Fruit fly (Drosophila melanogaster) whole organism, embryonic: ENCODE results near the gene scaf6.

ENCODE experiments used
- ATbp ChIP-seq: fragments of 200-800 bp; sonication (Bioruptor generic); optimal IDR thresholded peaks from 2 replicates; lab custom pipeline; 2017; ENCODE audit warnings: missing biosample characterization, mild to moderate bottlenecking, missing genetic modification characterization, missing genetic modification reagents
- B-H2 ChIP-seq: fragments of 200-800 bp; sonication (Bioruptor generic); optimal IDR thresholded peaks from 2 replicates; lab custom pipeline; 2018; ENCODE audit warnings: missing biosample characterization, mild to moderate bottlenecking, missing genetic modification characterization
- CG11247 ChIP-seq: fragments of 200-800 bp; sonication (Bioruptor generic); IDR thresholded peaks from 2 replicates; pipeline ENCODE4 v1.3.6; 2022; ENCODE audit warnings: missing biosample characterization, missing genetic modification characterization
- CG11723 ChIP-seq: fragments of 200-800 bp; sonication (Bioruptor generic); optimal IDR thresholded peaks from 2 replicates; lab custom pipeline; 2017; ENCODE audit warnings: missing biosample characterization, mild to moderate bottlenecking, missing genetic modification characterization
- CG13424 ChIP-seq: fragments of 200-800 bp; sonication (Bioruptor generic); optimal IDR thresholded peaks from 2 replicates; lab custom pipeline; 2019; ENCODE audit warnings: missing biosample characterization, mild to moderate bottlenecking, missing genetic modification characterization, moderate library complexity
- CG14667 ChIP-seq: fragments of 200-800 bp; sonication (Bioruptor generic); IDR thresholded peaks from 2 replicates; pipeline ENCODE4 v1.3.6; 2022; ENCODE audit warnings: missing biosample characterization, missing genetic modification characterization
- CG15269 ChIP-seq: fragments of 200-800 bp; sonication (Bioruptor generic); optimal IDR thresholded peaks from 2 replicates; lab custom pipeline; 2018; ENCODE audit warnings: missing biosample characterization, mild to moderate bottlenecking, missing genetic modification characterization, moderate library complexity
- CG1529 ChIP-seq: fragments of 200-800 bp; sonication (Bioruptor generic); optimal IDR thresholded peaks from 3 replicates; lab custom pipeline; 2018; ENCODE audit warnings: missing biosample characterization, missing genetic modification characterization
- CG15479 ChIP-seq: fragments of 200-800 bp; sonication (Bioruptor generic); optimal IDR thresholded peaks from 3 replicates; lab custom pipeline; 2019; ENCODE audit warnings: missing biosample characterization, mild to moderate bottlenecking, missing genetic modification characterization, moderate library complexity
- CG17385 ChIP-seq: fragments of 200-800 bp; sonication (Bioruptor generic); optimal IDR thresholded peaks from 3 replicates; lab custom pipeline; 2018; ENCODE audit warnings: missing biosample characterization, mild to moderate bottlenecking, missing genetic modification characterization
- CG2202 ChIP-seq: fragments of 200-800 bp; sonication (Bioruptor generic); optimal IDR thresholded peaks from 2 replicates; lab custom pipeline; 2018; ENCODE audit warnings: missing biosample characterization, mild to moderate bottlenecking, missing genetic modification characterization
- CG30431 ChIP-seq: fragments of 200-800 bp; sonication (Bioruptor generic); optimal IDR thresholded peaks from 2 replicates; lab custom pipeline; 2017; ENCODE audit warnings: missing biosample characterization, missing genetic modification characterization
- CG42726 ChIP-seq: fragments of 200-800 bp; sonication (Bioruptor generic); IDR thresholded peaks from 2 replicates; pipeline ENCODE4 v1.3.6; 2022; ENCODE audit warnings: missing biosample characterization, missing genetic modification characterization; ENCODE audit not compliant: partially characterized antibody
- CG43689 ChIP-seq: fragments of 200-800 bp; sonication (Bioruptor generic); IDR thresholded peaks from 2 replicates; pipeline ENCODE4 v1.3.6; 2022; ENCODE audit warnings: missing biosample characterization, missing genetic modification characterization
- CG4820 ChIP-seq: fragments of 200-800 bp; sonication (Bioruptor generic); optimal IDR thresholded peaks from 3 replicates; lab custom pipeline; 2016; ENCODE audit warnings: missing biosample characterization, missing genetic modification characterization
- CG4854 ChIP-seq: fragments of 200-800 bp; sonication (Bioruptor generic); optimal IDR thresholded peaks from 2 replicates; lab custom pipeline; 2016; ENCODE audit warnings: missing biosample characterization, missing genetic modification characterization, inconsistent platforms
- CG6175 ChIP-seq: fragments of 200-800 bp; sonication (Bioruptor generic); IDR thresholded peaks from 3 replicates; pipeline ENCODE4 v1.3.6; 2022; ENCODE audit warnings: missing biosample characterization, missing genetic modification characterization
- CG6765 ChIP-seq: fragments of 200-800 bp; sonication (Bioruptor generic); optimal IDR thresholded peaks from 3 replicates; lab custom pipeline; 2017; ENCODE audit warnings: missing biosample characterization, mild to moderate bottlenecking, missing genetic modification characterization
- CG6791 ChIP-seq: fragments of 200-800 bp; sonication (Bioruptor generic); IDR thresholded peaks from 3 replicates; pipeline ENCODE4 v1.3.6; 2022; ENCODE audit warnings: missing biosample characterization, missing genetic modification characterization; ENCODE audit not compliant: partially characterized antibody
- CG7963 ChIP-seq: fragments of 200-800 bp; sonication (Bioruptor generic); IDR thresholded peaks from 3 replicates; pipeline ENCODE4 v1.3.6; 2022; ENCODE audit warnings: missing biosample characterization, missing genetic modification characterization; ENCODE audit not compliant: partially characterized antibody
- Doc2 ChIP-seq: fragments of 200-800 bp; sonication (Bioruptor generic); IDR thresholded peaks from 2 replicates; pipeline ENCODE4 v1.3.6; 2022; ENCODE audit warnings: missing biosample characterization, missing genetic modification characterization
- Drgx ChIP-seq: fragments of 200-800 bp; sonication (Bioruptor generic); IDR thresholded peaks from 2 replicates; pipeline ENCODE4 v1.3.6; 2022; ENCODE audit warnings: missing biosample characterization, missing genetic modification characterization
- H15 ChIP-seq: fragments of 200-800 bp; sonication (Bioruptor generic); IDR thresholded peaks from 3 replicates; pipeline ENCODE4 v1.3.6; 2022; ENCODE audit warnings: missing biosample characterization, missing genetic modification characterization
- Hr39 ChIP-seq: fragments of >200 bp; optimal IDR thresholded peaks from 2 replicates; lab custom pipeline; 2017
- Med ChIP-seq: fragments of 200-800 bp; sonication (Bioruptor generic); peaks from one replicate; lab custom pipeline; 2016; ENCODE audit warnings: missing biosample characterization, missing genetic modification characterization, mild to moderate bottlenecking, inconsistent platforms, moderate library complexity
- Sox102F ChIP-seq: fragments of 200-800 bp; sonication (Bioruptor generic); optimal IDR thresholded peaks from 2 replicates; lab custom pipeline; 2018; ENCODE audit warnings: missing biosample characterization, mild to moderate bottlenecking, missing genetic modification characterization, moderate library complexity
- abd-A ChIP-seq: fragments of 200-800 bp; sonication (Bioruptor generic); optimal IDR thresholded peaks from 3 replicates; lab custom pipeline; 2019; ENCODE audit warnings: missing biosample characterization, mild to moderate bottlenecking, missing genetic modification characterization, moderate library complexity
- bsh ChIP-seq, 2 experiments: fragments of 200-800 bp; sonication (Bioruptor generic); optimal IDR thresholded peaks; 2 replicates each; lab custom pipeline; 2017 to 2018; ENCODE audit warnings: mild to moderate bottlenecking in 2 of 2, missing biosample characterization in 2 of 2, missing genetic modification characterization in 2 of 2, moderate library complexity in 1 of 2
- cg ChIP-seq: fragments of 200-800 bp; sonication (Bioruptor generic); optimal IDR thresholded peaks from 3 replicates; lab custom pipeline; 2019; ENCODE audit warnings: missing biosample characterization, mild to moderate bottlenecking, missing genetic modification characterization, moderate library complexity
- chif ChIP-seq, 2 experiments: fragments of 200-800 bp; sonication (Bioruptor generic); optimal IDR thresholded peaks; 3 replicates each; lab custom pipeline; 2016; ENCODE audit warnings: missing biosample characterization in 2 of 2, missing genetic modification characterization in 2 of 2
- dati ChIP-seq: fragments of 200-800 bp; sonication (Bioruptor generic); IDR thresholded peaks from 2 replicates; pipeline ENCODE4 v1.3.6; 2022; ENCODE audit warnings: missing biosample characterization, missing genetic modification characterization
- dysf ChIP-seq: fragments of 200-800 bp; sonication (Bioruptor generic); IDR thresholded peaks from 3 replicates; pipeline ENCODE4 v1.3.6; 2022; ENCODE audit warnings: missing biosample characterization, missing genetic modification characterization
- emc ChIP-seq: fragments of 200-800 bp; sonication (Bioruptor generic); optimal IDR thresholded peaks from 2 replicates; lab custom pipeline; 2016; ENCODE audit warnings: missing biosample characterization, missing genetic modification characterization
- grn ChIP-seq: fragments of 200-800 bp; sonication (Bioruptor generic); optimal IDR thresholded peaks from 3 replicates; lab custom pipeline; 2017; ENCODE audit warnings: missing biosample characterization, missing genetic modification characterization
- hbn ChIP-seq: fragments of 200-800 bp; sonication (Bioruptor generic); IDR thresholded peaks from 2 replicates; pipeline ENCODE4 v1.3.6; 2022; ENCODE audit warnings: missing biosample characterization, missing genetic modification characterization; ENCODE audit not compliant: partially characterized antibody
- lov ChIP-seq, 2 experiments: fragments of 200-800 bp in 1 of 2; fragments of >200 bp in 1 of 2; sonication (Bioruptor generic) in 1 of 2; IDR thresholded peaks in 1 of 2; optimal IDR thresholded peaks in 1 of 2; 2 replicates in 1 of 2; 3 replicates in 1 of 2; pipeline versions ENCODE4 v1.3.6 to Lab custom; 2017 to 2022; ENCODE audit warnings: missing biosample characterization in 1 of 2, missing genetic modification characterization in 1 of 2
- nau ChIP-seq: fragments of 200-800 bp; sonication (Bioruptor generic); optimal IDR thresholded peaks from 3 replicates; lab custom pipeline; 2017; ENCODE audit warnings: missing biosample characterization, mild to moderate bottlenecking, missing genetic modification characterization, missing genetic modification reagents
- nerfin-2 ChIP-seq: fragments of 200-800 bp; sonication (Bioruptor generic); IDR thresholded peaks from 2 replicates; pipeline ENCODE4 v1.3.6; 2022; ENCODE audit warnings: missing biosample characterization, missing genetic modification characterization; ENCODE audit not compliant: partially characterized antibody
- odd ChIP-seq: fragments of 200-800 bp; sonication (Bioruptor generic); optimal IDR thresholded peaks from 2 replicates; lab custom pipeline; 2017; ENCODE audit warnings: missing biosample characterization, mild to moderate bottlenecking, missing genetic modification characterization
- pfk ChIP-seq: fragments of 200-800 bp; sonication (Bioruptor generic); optimal IDR thresholded peaks from 2 replicates; lab custom pipeline; 2018; ENCODE audit warnings: missing biosample characterization, mild to moderate bottlenecking, missing genetic modification characterization, moderate library complexity
- prd ChIP-seq, 3 experiments: fragments of >200 bp in 2 of 3; fragments of 200-800 bp in 1 of 3; sonication (Bioruptor generic) in 1 of 3; optimal IDR thresholded peaks in 2 of 3; IDR thresholded peaks in 1 of 3; 2 replicates in 2 of 3; 3 replicates in 1 of 3; pipeline versions ENCODE4 v1.3.6 to Lab custom; 2017 to 2022; ENCODE audit warnings: missing biosample characterization in 1 of 3, missing genetic modification characterization in 1 of 3
- ranshi ChIP-seq: fragments of 200-800 bp; sonication (Bioruptor generic); IDR thresholded peaks from 2 replicates; pipeline ENCODE4 v1.3.6; 2022; ENCODE audit warnings: missing biosample characterization, missing genetic modification characterization
- sd ChIP-seq: fragments of 200-800 bp; sonication (Bioruptor generic); optimal IDR thresholded peaks from 3 replicates; lab custom pipeline; 2018; ENCODE audit warnings: missing biosample characterization, mild to moderate bottlenecking, missing genetic modification characterization, moderate library complexity
- tll ChIP-seq, 2 experiments: fragments of 200-800 bp in 1 of 2; fragments of >200 bp in 1 of 2; sonication (Bioruptor generic) in 1 of 2; optimal IDR thresholded peaks; 2 replicates each; lab custom pipeline; 2017 to 2019; ENCODE audit warnings: missing biosample characterization in 2 of 2, missing genetic modification characterization in 2 of 2, mild to moderate bottlenecking in 1 of 2, moderate library complexity in 1 of 2
- ttk ChIP-seq: fragments of 200-800 bp; sonication (Bioruptor generic); IDR thresholded peaks from 2 replicates; pipeline ENCODE4 v2.1.2; 2022; ENCODE audit warnings: missing biosample characterization, missing genetic modification characterization
- tup ChIP-seq: fragments of 200-800 bp; sonication (Bioruptor generic); optimal IDR thresholded peaks from 2 replicates; lab custom pipeline; 2016; ENCODE audit warnings: missing biosample characterization, mild to moderate bottlenecking, missing genetic modification characterization, moderate library complexity

Gene scaf6

dm6 chr3L:17009715-17010491 lies 32.5 kb downstream of the scaf6 start (continued):
- TF ChIP-seq abd-A (tag; lab: Kevin White, UChicago) = peak; percentile 95
- TF ChIP-seq hbn (GFP tag; lab: Robert Waterston, UW) = peak; percentile 49; the same call in 1 of the 2 replicates
- TF ChIP-seq CG7963 (GFP tag; lab: Robert Waterston, UW) = 0 out of 3 replicates have a peak, but pooled peaks have one; percentile 45
- no peak for TF ChIP-seq CG6765 (GFP tag; lab: Kevin White, UChicago)
- peak; percentile 31 for TF ChIP-seq Sox102F (GFP tag; lab: Kevin White, UChicago)
- peak; percentile 44 for TF ChIP-seq ttk (GFP tag; lab: Robert Waterston, UW)
- TF ChIP-seq CG11247 = peak; percentile 42; the same call in 1 of the 2 replicates
- no peak for TF ChIP-seq CG43689 (GFP tag; lab: Robert Waterston, UW)
- peak; percentile 67; the same call in 1 of the 2 replicates for TF ChIP-seq CG42726 (GFP tag; lab: Robert Waterston, UW)
- peak; percentile 7 for TF ChIP-seq odd (GFP tag; lab: Kevin White, UChicago)
- peak; percentile 12 for TF ChIP-seq CG4820 (GFP tag; lab: Kevin White, UChicago)
- peak; percentile 47 for TF ChIP-seq grn (GFP tag; lab: Kevin White, UChicago)
- TF ChIP-seq CG11723 = peak; percentile 3
- TF ChIP-seq nerfin-2 (GFP tag; lab: Robert Waterston, UW) = no peak
- no peak for TF ChIP-seq H15
- peak in 1 of 2 experiments; percentile 8 for TF ChIP-seq bsh (GFP tag; optimal IDR thresholded peaks at IDR 0.05; lab: Kevin White, UChicago)
- no peak for TF ChIP-seq CG2202 (tag; lab: Kevin White, UChicago)
- no peak for TF ChIP-seq CG4854
- TF ChIP-seq prd (optimal IDR thresholded peaks at IDR 0.05; lab: Kevin White, UChicago) = no peak
- TF ChIP-seq prd (GFP tag; IDR thresholded peaks at IDR 0.05; lab: Robert Waterston, UW) = peak; percentile 39; the same call in 1 of the 3 replicates
- TF ChIP-seq CG17385 (GFP tag; lab: Kevin White, UChicago) = peak; percentile 21
- no peak for TF ChIP-seq Doc2 (GFP tag; lab: Robert Waterston, UW)
- no peak for TF ChIP-seq CG6791
- TF ChIP-seq ATbp (GFP tag; lab: Kevin White, UChicago) = peak; percentile 58
- no peak for TF ChIP-seq emc (GFP tag; lab: Kevin White, UChicago)
- TF ChIP-seq CG15269 (tag; lab: Kevin White, UChicago) = peak; percentile 27
- TF ChIP-seq pfk = peak; percentile 39
- TF ChIP-seq CG6175 (GFP tag; lab: Robert Waterston, UW) = peak; percentile 92
- TF ChIP-seq lov (optimal IDR thresholded peaks at IDR 0.05; lab: Kevin White, UChicago) = no peak
- no peak for TF ChIP-seq lov (GFP tag; IDR thresholded peaks at IDR 0.05; lab: Robert Waterston, UW)
- TF ChIP-seq Drgx (GFP tag; lab: Robert Waterston, UW) = peak; percentile 46; the same call in 1 of the 2 replicates
- peak; percentile 14 for TF ChIP-seq nau
- TF ChIP-seq Hr39 (lab: Kevin White, UChicago) = no peak
- TF ChIP-seq dati = no peak
- TF ChIP-seq CG15479 (GFP tag; lab: Kevin White, UChicago) = peak; percentile 64
- TF ChIP-seq CG14667 = no peak
- peak; percentile 37 for TF ChIP-seq CG13424
- no peak for TF ChIP-seq tup
- TF ChIP-seq Med (GFP tag; lab: Kevin White, UChicago) = peak; percentile 87
- TF ChIP-seq chif (GFP tag; optimal IDR thresholded peaks at IDR 0.05; lab: Kevin White, UChicago) = no peak
- TF ChIP-seq cg = peak; percentile 60
- TF ChIP-seq CG30431 (GFP tag; lab: Kevin White, UChicago) = peak; percentile 6
- TF ChIP-seq sd (tag; lab: Kevin White, UChicago) = peak; percentile 93
- TF ChIP-seq dysf (GFP tag; lab: Robert Waterston, UW) = peak; percentile 30; the same call in 1 of the 3 replicates
- TF ChIP-seq ranshi (GFP tag; lab: Robert Waterston, UW) = 0 out of 2 replicates have a peak, but pooled peaks have one; percentile 26
- TF ChIP-seq B-H2 (GFP tag; lab: Kevin White, UChicago) = peak; percentile 77
- no peak for TF ChIP-seq CG1529
- peak in 1 of 2 experiments; percentile 60 for TF ChIP-seq tll (GFP tag; optimal IDR thresholded peaks at IDR 0.05; lab: Kevin White, UChicago)
